Fruit fly (Drosophila melanogaster) whole organism: ENCODE data around the gene pcm.

Experiments
- CG8478 ChIP-seq: fragments of >200 bp; optimal IDR thresholded peaks from 2 replicates; lab custom pipeline; 2018; ENCODE audit warnings: inconsistent platforms
- Dll ChIP-seq: fragments of >200 bp; optimal IDR thresholded peaks from 2 replicates; lab custom pipeline; 2017
- EcR ChIP-seq, 2 experiments: fragments of >200 bp; optimal IDR thresholded peaks; 2 replicates each; lab custom pipeline; 2017; ENCODE audit warnings: missing biosample characterization in 2 of 2, missing genetic modification characterization in 2 of 2, missing genetic modification reagents in 2 of 2
- pan ChIP-seq: fragments of >200 bp; optimal IDR thresholded peaks from 2 replicates; lab custom pipeline; 2017
- psq ChIP-seq: fragments of >200 bp; optimal IDR thresholded peaks from 2 replicates; lab custom pipeline; 2017
- usp ChIP-seq: fragments of >200 bp; optimal IDR thresholded peaks from 2 replicates; lab custom pipeline; 2017; ENCODE audit warnings: missing biosample characterization, missing genetic modification characterization, mixed read lengths

The pcm gene

DNA sequence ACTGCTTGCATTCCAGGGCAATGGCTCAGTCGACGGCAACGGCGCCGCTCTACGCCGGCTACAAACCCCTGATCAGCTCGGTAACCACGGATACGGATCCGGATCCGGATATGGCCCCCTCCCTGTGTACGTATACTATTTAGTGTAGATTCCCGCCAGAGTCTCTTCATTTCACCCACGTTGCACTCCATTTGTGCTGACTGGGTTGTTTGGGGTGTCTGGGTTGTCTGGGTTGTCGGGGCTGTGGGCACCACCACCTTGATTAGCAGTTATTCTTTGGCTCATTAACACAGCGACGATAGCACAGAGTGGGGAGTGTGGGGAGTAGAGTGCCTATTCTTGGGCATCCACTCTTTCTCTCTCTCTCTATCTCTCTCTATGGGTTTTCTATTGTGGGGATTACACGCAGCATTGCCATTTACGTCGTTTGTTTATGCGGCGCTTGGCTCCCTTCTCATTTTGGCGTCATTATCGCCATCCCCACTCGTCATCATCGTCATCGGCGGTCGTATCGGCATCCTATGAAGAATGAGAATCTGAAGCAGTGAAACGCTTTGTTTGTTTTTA lies 7.0 kb upstream of the pcm start:
- TF ChIP-seq psq (lab: Kevin White, UChicago) (no peak), pan (lab: Kevin White, UChicago) (no peak), CG8478 (no peak), usp (GFP tag; lab: Kevin White, UChicago) (no peak)

DNA sequence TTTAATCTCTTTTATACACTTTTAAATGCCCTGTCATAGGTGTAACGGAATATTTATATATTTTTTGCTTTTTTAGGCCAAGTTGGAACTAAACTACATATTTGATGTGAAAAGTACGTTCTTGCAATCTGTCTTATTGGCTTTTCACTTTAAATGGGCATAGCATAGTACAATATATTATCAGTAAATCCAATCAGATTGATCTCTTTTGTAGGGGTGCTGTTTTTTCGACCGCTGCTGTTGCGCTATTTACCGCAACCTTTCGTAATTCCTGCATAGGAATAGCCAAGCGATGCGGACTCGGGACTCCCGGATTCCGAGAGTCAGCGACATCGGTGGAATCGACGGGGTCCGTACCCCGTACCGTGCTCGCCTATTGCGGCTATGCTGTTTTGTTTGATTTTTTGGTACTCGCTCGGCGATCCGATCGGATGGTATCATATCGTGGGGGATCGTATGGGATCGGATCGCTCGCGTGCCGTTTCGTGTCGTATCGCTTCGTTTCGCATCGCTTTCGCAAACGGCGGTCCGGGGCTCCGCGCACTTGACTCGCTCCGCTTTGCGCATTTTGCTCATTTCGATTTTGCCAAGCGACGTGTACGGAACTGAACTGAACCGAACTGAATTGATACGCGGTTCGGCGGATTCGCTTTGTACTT lies 6.1 kb upstream of the pcm start:
- TF ChIP-seq CG8478 (no peak), pan (lab: Kevin White, UChicago) (peak; percentile 40), EcR (GFP tag; optimal IDR thresholded peaks at IDR 0.05; lab: Kevin White, UChicago) (no peak)

DNA sequence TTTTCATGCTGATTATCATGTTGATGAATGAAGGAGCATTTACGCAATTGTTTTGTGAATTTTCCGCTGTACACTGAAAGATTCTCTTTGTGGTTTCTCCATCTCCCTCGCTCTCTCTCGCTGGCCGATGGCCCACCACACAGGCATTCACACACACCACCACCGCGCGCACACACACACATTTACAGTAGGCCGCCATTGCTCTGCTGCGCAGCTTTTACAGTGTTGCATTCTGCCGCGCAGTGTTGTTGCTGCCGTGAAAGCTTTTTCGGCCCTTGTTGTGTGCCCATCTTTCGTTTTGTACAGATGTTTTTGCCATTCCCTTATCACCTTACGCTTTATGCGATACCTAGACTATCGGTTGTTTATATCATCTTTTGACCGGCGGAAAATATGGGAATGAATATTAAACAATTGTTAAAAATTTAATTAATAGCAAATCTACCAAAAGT lies 5.0 kb upstream of the pcm start:
- TF ChIP-seq usp (GFP tag; lab: Kevin White, UChicago) (no peak), pan (lab: Kevin White, UChicago) (no peak)

DNA sequence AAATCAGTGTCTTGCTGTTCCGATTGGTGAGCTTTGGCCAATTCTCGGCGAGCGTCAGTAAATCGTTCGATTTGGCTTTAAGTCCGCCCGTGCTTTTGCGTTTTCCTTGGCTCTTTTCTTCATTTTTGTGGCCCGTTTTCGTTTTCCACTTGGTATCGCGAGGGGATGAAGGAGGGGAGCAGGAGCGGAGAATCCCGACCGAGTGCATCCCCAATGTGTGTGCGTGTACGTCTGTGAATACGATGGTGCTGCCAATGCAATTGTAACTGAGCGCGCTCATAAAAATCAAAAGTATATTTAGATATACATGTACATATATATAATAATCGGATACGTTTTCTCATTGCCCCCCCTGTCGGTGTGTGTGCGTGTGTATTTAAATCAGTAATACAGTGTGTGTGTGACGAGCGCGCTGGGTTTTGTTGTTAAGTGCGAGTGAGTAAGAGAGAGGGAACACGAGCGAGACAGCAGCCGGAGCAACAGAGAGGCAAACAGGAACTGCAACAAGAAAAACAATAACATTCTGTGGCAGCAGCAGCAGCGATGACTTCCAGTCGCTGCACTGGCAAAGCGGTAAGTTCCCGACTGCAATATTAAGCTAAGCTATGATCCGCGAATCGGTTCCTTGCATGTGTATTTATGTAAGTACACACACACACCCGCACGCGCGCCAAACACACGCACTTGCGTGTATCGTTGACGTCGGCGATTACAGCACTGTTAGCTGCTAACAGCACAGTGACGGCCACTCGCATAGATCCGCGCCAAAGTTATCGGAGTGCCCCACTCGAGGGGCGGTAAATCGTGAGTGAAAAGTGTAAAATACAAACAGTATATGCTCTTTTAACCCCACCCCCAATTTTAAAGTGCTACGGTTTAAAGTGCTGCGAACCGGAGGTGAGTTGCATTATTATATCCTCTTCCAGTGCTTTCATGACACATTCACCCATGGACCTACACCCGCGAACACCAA lies 4.1 kb upstream of the pcm start:
- TF ChIP-seq CG8478 (peak; percentile 92), psq (lab: Kevin White, UChicago) (no peak), usp (GFP tag; lab: Kevin White, UChicago) (no peak)

DNA sequence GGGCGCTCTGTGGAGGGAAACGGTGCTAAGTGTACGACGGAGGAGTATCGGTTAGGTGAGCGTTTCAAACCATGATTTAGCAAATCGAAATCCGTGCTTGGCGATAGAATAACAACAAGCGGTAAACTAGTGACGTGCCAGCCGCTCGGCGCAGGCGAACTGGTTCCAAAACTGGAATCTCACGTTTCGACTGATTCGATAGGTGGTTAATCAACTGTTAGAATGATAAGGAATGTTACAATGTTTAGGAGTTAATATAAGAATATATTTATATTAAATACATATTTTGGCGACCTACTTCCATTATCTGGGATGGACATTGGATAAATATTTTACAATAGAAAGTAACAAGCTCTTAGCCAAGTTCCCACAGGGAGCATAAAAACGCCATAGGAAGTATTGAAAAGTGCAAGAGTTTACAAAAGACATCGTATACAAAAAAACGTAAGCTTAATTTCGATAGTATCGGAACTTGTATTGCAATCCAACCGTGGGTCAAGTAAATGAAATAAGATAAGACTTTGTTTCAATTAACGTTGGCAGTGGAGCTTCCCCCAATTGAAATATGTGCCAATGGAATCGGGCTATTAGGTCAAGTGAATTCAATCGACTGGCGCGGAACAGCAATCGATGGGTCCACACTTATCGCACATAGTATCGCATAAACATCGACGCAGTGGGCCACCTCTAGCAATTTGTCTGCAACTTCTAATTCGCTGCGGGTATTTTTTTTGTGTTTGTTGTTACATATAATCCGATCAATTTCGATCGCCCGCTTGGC lies 3.2 kb upstream of the pcm start, which contains the start of the genes ksh, CG14200 and Pfrx:
ksh (minus strand) TSS at position 163 of the 781 bp plus-strand sequence.
CG14200 (plus strand) TSS at position 676 of the 781 bp plus-strand sequence.
Pfrx (plus strand) TSS at position 676 of the 781 bp plus-strand sequence.
- no peak for TF ChIP-seq usp (GFP tag; lab: Kevin White, UChicago)
- no peak for TF ChIP-seq Dll (lab: Kevin White, UChicago)
- TF ChIP-seq pan (lab: Kevin White, UChicago), result no peak
- no peak for TF ChIP-seq CG8478
- TF ChIP-seq EcR (GFP tag; optimal IDR thresholded peaks at IDR 0.05; lab: Kevin White, UChicago), result no peak
- TF ChIP-seq psq (lab: Kevin White, UChicago), result no peak

DNA sequence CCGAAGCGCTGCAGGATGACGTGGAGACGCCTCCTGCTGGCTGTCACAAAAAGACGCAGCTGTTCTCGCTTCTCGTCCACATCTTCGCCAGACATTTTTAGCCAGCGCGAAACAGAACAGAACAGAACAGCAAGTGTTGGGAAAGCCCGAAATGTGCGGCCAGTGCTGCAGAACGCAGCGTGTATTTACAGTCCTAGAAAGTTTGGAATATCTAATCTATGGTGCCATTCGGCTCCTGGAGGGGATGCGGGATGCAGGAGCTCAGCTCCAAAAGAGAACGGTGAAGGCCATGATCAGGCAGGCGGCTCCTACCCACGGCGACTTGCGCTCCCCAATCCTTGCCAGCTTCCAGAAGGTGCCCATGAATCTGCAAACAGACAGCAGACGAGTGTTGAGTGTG lies 2.5 kb upstream of the pcm start, which contains the start of gene CG12204:
CG12204 (minus strand) TSS at position 117 of the 400 bp plus-strand sequence.
- TF ChIP-seq CG8478 (no peak), usp (GFP tag; lab: Kevin White, UChicago) (no peak), pan (lab: Kevin White, UChicago) (no peak), psq (lab: Kevin White, UChicago) (no peak), EcR (GFP tag; optimal IDR thresholded peaks at IDR 0.05; lab: Kevin White, UChicago) (no peak), Dll (lab: Kevin White, UChicago) (no peak)

DNA sequence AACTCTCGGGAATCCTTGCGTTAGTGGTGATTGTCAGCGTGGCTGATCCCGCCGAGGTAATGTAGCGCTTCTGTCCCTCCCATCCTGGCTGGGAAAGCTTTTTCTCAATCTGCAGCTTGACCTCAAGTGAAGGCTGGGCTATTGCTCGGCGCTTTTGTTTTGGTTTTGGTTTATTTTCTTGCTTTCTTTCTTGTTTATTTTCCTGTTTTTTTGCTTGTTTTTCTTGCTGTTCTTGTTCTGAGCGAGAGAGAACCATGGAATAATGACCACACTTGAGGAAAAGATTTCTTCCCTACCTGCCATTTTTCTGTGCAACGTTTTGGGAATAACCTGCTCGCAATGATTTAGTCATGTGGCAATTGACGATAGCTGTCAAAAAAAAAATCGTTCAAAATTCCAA lies 6.8 kb downstream of the pcm start:
- no peak for TF ChIP-seq pan (lab: Kevin White, UChicago)
- no peak for TF ChIP-seq CG8478
- no peak for TF ChIP-seq EcR (GFP tag; optimal IDR thresholded peaks at IDR 0.05; lab: Kevin White, UChicago)
- no peak for TF ChIP-seq usp (GFP tag; lab: Kevin White, UChicago)
- TF ChIP-seq Dll (lab: Kevin White, UChicago), result no peak
- TF ChIP-seq psq (lab: Kevin White, UChicago), result no peak

DNA sequence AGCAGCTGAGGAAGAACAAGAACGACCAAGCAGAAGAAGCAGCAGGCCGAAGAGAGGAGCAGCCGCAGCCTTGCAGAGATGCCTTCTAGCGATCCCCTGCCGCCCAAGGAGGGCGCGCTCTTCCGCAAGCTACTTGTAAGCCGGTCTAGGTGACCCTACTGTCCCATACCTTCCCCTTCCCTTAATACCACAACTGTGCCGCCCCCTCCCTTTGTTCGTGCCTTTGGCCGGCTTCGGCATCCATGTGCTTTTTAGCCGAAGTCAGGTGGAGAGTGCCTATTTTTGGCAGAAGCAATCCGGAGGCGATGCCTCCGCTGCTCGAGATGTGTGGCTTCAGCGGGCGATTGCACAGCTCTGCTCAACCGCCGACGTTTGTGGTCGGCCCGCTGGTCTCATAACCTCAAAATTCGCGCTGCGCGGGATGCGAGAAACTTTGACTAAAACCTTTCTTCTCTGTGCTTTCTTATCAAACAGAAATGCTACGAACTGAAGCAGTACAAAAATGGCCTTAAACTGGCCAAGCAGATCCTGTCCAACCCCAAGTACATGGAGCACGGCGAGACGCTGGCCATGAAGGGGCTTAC lies 11.2 kb downstream of the pcm start:
- TF ChIP-seq CG8478 (no peak), Dll (lab: Kevin White, UChicago) (no peak), EcR (GFP tag; optimal IDR thresholded peaks at IDR 0.05; lab: Kevin White, UChicago) (no peak), pan (lab: Kevin White, UChicago) (no peak), usp (GFP tag; lab: Kevin White, UChicago) (no peak), psq (lab: Kevin White, UChicago) (no peak)

DNA sequence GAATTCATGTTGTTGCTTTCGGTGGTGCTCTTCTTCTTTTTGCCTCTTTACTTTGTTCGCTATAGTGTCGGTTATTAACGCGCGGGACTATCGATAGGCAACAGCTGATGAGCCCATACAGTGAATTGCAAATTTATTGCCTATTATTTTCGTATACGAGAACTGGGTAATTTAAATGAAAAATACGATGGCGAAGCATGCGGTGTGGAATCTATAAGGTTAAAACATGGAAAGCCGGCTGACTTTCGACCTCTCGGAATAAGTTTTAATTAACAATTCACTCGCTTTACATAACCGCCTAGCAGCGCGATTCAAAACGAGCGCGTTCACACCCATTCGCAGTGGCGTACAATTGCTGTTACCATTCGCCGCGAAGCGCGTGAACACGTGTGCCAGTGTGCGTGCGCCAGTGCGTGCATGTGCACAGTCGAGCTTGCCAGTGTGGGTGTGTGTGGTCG lies 11.9 kb downstream of the pcm start, which contains the start of the genes Naa15-16 and mRpS14:
Naa15-16 (plus strand) TSS at position 116 of the 458 bp plus-strand sequence.
mRpS14 (minus strand) TSS at position 370 of the 458 bp plus-strand sequence.
- no peak for TF ChIP-seq EcR (GFP tag; optimal IDR thresholded peaks at IDR 0.05; lab: Kevin White, UChicago)

DNA sequence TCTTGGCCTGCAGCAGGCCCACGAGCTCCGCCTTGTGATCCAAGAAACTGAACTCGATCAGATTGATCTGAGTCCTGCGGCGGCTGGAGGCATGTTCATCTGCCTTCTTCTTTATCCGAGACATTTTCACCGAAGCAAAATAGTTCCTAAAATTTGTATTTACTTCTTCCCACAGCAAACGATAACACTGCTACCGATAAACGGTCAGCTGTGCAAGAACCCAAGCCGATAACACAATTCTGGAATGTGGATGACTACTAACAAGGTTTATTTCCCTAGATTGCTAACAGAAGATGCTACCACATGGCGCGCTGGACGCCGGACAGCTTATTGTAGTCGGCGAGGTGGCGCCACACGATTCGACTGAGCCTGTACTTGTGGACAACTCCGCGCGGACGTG lies 12.7 kb downstream of the pcm start, which contains the start of gene CG32533:
CG32533 (minus strand) TSS at position 278 of the 400 bp plus-strand sequence.
- no peak for TF ChIP-seq EcR (GFP tag; optimal IDR thresholded peaks at IDR 0.05; lab: Kevin White, UChicago)
- TF ChIP-seq CG8478, result no peak
- TF ChIP-seq Dll (lab: Kevin White, UChicago), result no peak
- TF ChIP-seq pan (lab: Kevin White, UChicago), result no peak
- TF ChIP-seq psq (lab: Kevin White, UChicago), result no peak
- no peak for TF ChIP-seq usp (GFP tag; lab: Kevin White, UChicago)
